Fruit fly (Drosophila melanogaster) whole organism, pupa: ENCODE results near the gene Rab30.

Source experiments
- CG34367 ChIP-seq: fragments of 200-800 bp; sonication (Bioruptor generic); optimal IDR thresholded peaks from 2 replicates; lab custom pipeline; 2018; ENCODE audit warnings: missing biosample characterization, mild to moderate bottlenecking, missing genetic modification characterization
- CG8159 ChIP-seq: fragments of 200-800 bp; sonication (Bioruptor generic); optimal IDR thresholded peaks from 3 replicates; lab custom pipeline; 2018; ENCODE audit warnings: missing biosample characterization, mild to moderate bottlenecking, missing genetic modification characterization, moderate library complexity

dm6 chr2L:7038404-7039341 lies 6.3 kb upstream of the Rab30 start:
- TF ChIP-seq CG34367 (no peak), CG8159 (tag; lab: Kevin White, UChicago) (no peak)
